Worm (Caenorhabditis elegans): Measurements from ENCODE around the gene rpl-22.
A peak's percentile ranks its signal among the peaks of the same experiment; 100 is the strongest.

Gene rpl-22

ce11 chrII:5019389-5020108 is 35.9 kb upstream of the rpl-22 start (continued):
- peak in 1 of 2 experiments; percentile 43 for TF ChIP-seq lsy-2 (tag; optimal IDR thresholded peaks at IDR 0.05)
- TF ChIP-seq nhr-11 (tag; optimal IDR thresholded peaks at IDR 0.05): no peak
- no peak for TF ChIP-seq ztf-4 (tag; optimal IDR thresholded peaks at IDR 0.05)
- TF ChIP-seq nhr-12 (tag; optimal IDR thresholded peaks at IDR 0.05): no peak
- TF ChIP-seq elt-3 (tag; optimal IDR thresholded peaks at IDR 0.05): no peak
- TF ChIP-seq sma-9 (GFP tag; optimal IDR thresholded peaks at IDR 0.05): peak; percentile 62
- TF ChIP-seq sma-9 (tag; optimal IDR thresholded peaks at IDR 0.05): no peak
- TF ChIP-seq nhr-6 (tag; optimal IDR thresholded peaks at IDR 0.05): no peak
- peak; percentile 34 for TF ChIP-seq nhr-129 (tag; optimal IDR thresholded peaks at IDR 0.05)

DNA sequence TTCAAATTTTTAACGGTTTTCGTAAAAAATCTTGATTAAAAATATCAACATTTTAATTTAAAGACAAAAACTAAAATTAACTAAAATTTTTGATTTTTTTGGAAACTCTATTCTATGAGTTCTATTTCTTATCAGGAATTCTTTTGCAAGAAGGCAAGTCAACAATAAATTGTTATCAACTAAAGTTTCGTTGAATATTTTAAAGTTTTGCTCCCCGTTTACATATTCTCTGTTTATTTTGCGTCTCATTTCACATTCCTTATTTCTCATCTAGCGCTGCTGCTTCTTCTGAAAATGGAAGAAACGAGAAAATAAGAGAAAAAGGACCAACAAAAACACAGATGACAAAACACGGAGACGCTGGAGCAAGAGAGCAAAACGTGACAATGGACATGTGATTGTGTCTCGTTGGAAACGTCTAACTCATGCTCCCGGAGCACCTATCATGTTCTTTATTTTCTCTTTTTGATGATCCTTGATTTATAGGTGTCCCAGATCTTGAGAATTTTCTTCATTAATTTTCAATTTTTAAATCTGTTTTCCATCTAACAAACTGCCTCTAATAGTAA is 34.8 kb upstream of the rpl-22 start:
- TF ChIP-seq unc-62 (GFP tag; optimal IDR thresholded peaks at IDR 0.05) (no peak), ztf-4 (tag; optimal IDR thresholded peaks at IDR 0.05) (no peak), dmd-4 (tag; optimal IDR thresholded peaks at IDR 0.05) (no peak), ztf-1 (GFP tag; conservative IDR thresholded peaks at IDR 0.05) (no peak), mdl-1 (tag; optimal IDR thresholded peaks at IDR 0.05) (no peak), nhr-6 (tag; optimal IDR thresholded peaks at IDR 0.05) (no peak), sma-9 (GFP tag; optimal IDR thresholded peaks at IDR 0.05) (no peak), sma-9 (tag; optimal IDR thresholded peaks at IDR 0.05) (no peak), skn-1 (tag; optimal IDR thresholded peaks at IDR 0.05) (no peak), egl-27 (tag; optimal IDR thresholded peaks at IDR 0.05) (no peak), lin-13 (GFP tag; optimal IDR thresholded peaks at IDR 0.05) (no peak), elt-1 (tag; optimal IDR thresholded peaks at IDR 0.05) (no peak), snpc-4 (tag; optimal IDR thresholded peaks at IDR 0.05) (no peak), nhr-237 (tag; optimal IDR thresholded peaks at IDR 0.05) (no peak), ztf-11 (tag; optimal IDR thresholded peaks at IDR 0.05) (no peak), ama-1 (optimal IDR thresholded peaks at IDR 0.05) (no peak), lin-39 (tag; optimal IDR thresholded peaks at IDR 0.05) (no peak), nhr-10 (tag; optimal IDR thresholded peaks at IDR 0.05) (no peak), nhr-25 (tag; optimal IDR thresholded peaks at IDR 0.05) (no peak), ceh-82 (tag; optimal IDR thresholded peaks at IDR 0.05) (no peak), alr-1 (tag; optimal IDR thresholded peaks at IDR 0.05) (no peak), nhr-129 (tag; optimal IDR thresholded peaks at IDR 0.05) (peak; percentile 65), C34F6.9 (tag; optimal IDR thresholded peaks at IDR 0.05) (peak; percentile 33), fos-1 (tag; optimal IDR thresholded peaks at IDR 0.05) (peak; percentile 47)

ce11 chrII:5021518-5021917 is 33.9 kb upstream of the rpl-22 start:
- TF ChIP-seq blmp-1 (tag; optimal IDR thresholded peaks at IDR 0.05; ENCODE audit: insufficient read depth): peak; percentile 39
- no peak for TF ChIP-seq alr-1 (tag; optimal IDR thresholded peaks at IDR 0.05)
- TF ChIP-seq unc-62 (GFP tag; optimal IDR thresholded peaks at IDR 0.05): no peak
- TF ChIP-seq ztf-11 (tag; optimal IDR thresholded peaks at IDR 0.05): no peak
- no peak for TF ChIP-seq lin-11 (tag; optimal IDR thresholded peaks at IDR 0.05)
- TF ChIP-seq elt-1 (tag; optimal IDR thresholded peaks at IDR 0.05): no peak
- no peak for TF ChIP-seq mab-5 (tag; optimal IDR thresholded peaks at IDR 0.05)
- no peak for TF ChIP-seq egl-27 (tag; optimal IDR thresholded peaks at IDR 0.05)
- TF ChIP-seq C34F6.9 (tag; optimal IDR thresholded peaks at IDR 0.05): no peak
- TF ChIP-seq sma-9 (GFP tag; optimal IDR thresholded peaks at IDR 0.05): no peak
- TF ChIP-seq sma-9 (tag; optimal IDR thresholded peaks at IDR 0.05): no peak
- TF ChIP-seq nhr-25 (tag; optimal IDR thresholded peaks at IDR 0.05): peak; percentile 60
- TF ChIP-seq nhr-12 (tag; optimal IDR thresholded peaks at IDR 0.05): no peak
- TF ChIP-seq gmeb-1 (tag; optimal IDR thresholded peaks at IDR 0.05): no peak
- no peak for TF ChIP-seq nhr-21 (tag; optimal IDR thresholded peaks at IDR 0.05)
- no peak for TF ChIP-seq lin-39 (tag; optimal IDR thresholded peaks at IDR 0.05)
- TF ChIP-seq lin-13 (GFP tag; optimal IDR thresholded peaks at IDR 0.05): no peak
- TF ChIP-seq nhr-77 (tag; optimal IDR thresholded peaks at IDR 0.05): no peak
- no peak for TF ChIP-seq mbf-1 (tag; optimal IDR thresholded peaks at IDR 0.05)

ce11 chrII:5022381-5022855 is 33.0 kb upstream of the rpl-22 start, which contains the start of the genes nsy-1 and F59A6.13:
TSS of gene nsy-1 (plus strand) at chrII:5022757.
TSS of gene F59A6.13 (plus strand) at chrII:5022805.
- TF ChIP-seq unc-39 (tag; optimal IDR thresholded peaks at IDR 0.05) (no peak), nhr-11 (tag; optimal IDR thresholded peaks at IDR 0.05) (no peak), dmd-4 (tag; optimal IDR thresholded peaks at IDR 0.05) (no peak), gmeb-1 (tag; optimal IDR thresholded peaks at IDR 0.05) (no peak), nhr-25 (tag; optimal IDR thresholded peaks at IDR 0.05) (no peak), nhr-237 (tag; optimal IDR thresholded peaks at IDR 0.05) (no peak), lin-39 (tag; optimal IDR thresholded peaks at IDR 0.05) (no peak), fos-1 (tag; optimal IDR thresholded peaks at IDR 0.05) (peak; percentile 61), sma-9 (GFP tag; optimal IDR thresholded peaks at IDR 0.05) (peak; percentile 35), sma-9 (tag; optimal IDR thresholded peaks at IDR 0.05) (no peak), peb-1 (tag; optimal IDR thresholded peaks at IDR 0.05) (no peak), nhr-129 (tag; optimal IDR thresholded peaks at IDR 0.05) (no peak), nhr-23 (tag; optimal IDR thresholded peaks at IDR 0.05) (no peak), lin-11 (tag; optimal IDR thresholded peaks at IDR 0.05) (no peak), nhr-12 (tag; optimal IDR thresholded peaks at IDR 0.05) (no peak), ama-1 (optimal IDR thresholded peaks at IDR 0.05) (no peak), Y55F3AM.14 (GFP tag; optimal IDR thresholded peaks at IDR 0.05) (no peak), lin-13 (GFP tag; optimal IDR thresholded peaks at IDR 0.05) (no peak)

Data from whole organism, L2 larva.